Worm (Caenorhabditis elegans) whole organism, L3 larva: ENCODE results near the gene D1086.6.

Experiments
- ceh-28 ChIP-seq: fragments of 150-350 bp; optimal IDR thresholded peaks from 2 replicates; lab custom pipeline; 2014; ENCODE audit warnings: missing biosample characterization, missing genetic modification reagents, missing genetic modification characterization
- fkh-10 ChIP-seq: sonication (generic microtip); optimal IDR thresholded peaks from 2 replicates; lab custom pipeline; 2017; ENCODE audit warnings: missing biosample characterization, missing genetic modification reagents, missing genetic modification characterization
- fos-1 ChIP-seq: fragments of 150-350 bp; optimal IDR thresholded peaks from 2 replicates; lab custom pipeline; 2014; ENCODE audit warnings: missing biosample characterization, missing genetic modification characterization
- jun-1 ChIP-seq: fragments of 150-350 bp; optimal IDR thresholded peaks from 2 replicates; lab custom pipeline; 2014; ENCODE audit warnings: missing biosample characterization, missing genetic modification reagents, missing genetic modification characterization
- nhr-237 ChIP-seq: fragments of 150-350 bp; optimal IDR thresholded peaks from 2 replicates; lab custom pipeline; 2014; ENCODE audit warnings: missing biosample characterization, missing genetic modification characterization
- nhr-28 ChIP-seq: fragments of 150-350 bp; optimal IDR thresholded peaks from 2 replicates; lab custom pipeline; 2014; ENCODE audit warnings: missing biosample characterization, missing genetic modification characterization
- nhr-76 ChIP-seq: fragments of 150-350 bp; sonication (generic microtip); optimal IDR thresholded peaks from 5 replicates; lab custom pipeline; 2014; ENCODE audit warnings: missing biosample characterization, missing genetic modification characterization
- nhr-77 ChIP-seq: fragments of 150-350 bp; optimal IDR thresholded peaks from 2 replicates; lab custom pipeline; 2014; ENCODE audit warnings: missing biosample characterization, missing genetic modification characterization
- pha-4 ChIP-seq: fragments of 150-350 bp; optimal IDR thresholded peaks from 2 replicates; lab custom pipeline; 2014; ENCODE audit warnings: missing biosample characterization, missing genetic modification reagents, missing genetic modification characterization
- pqm-1 ChIP-seq: fragments of 150-350 bp; optimal IDR thresholded peaks from 2 replicates; lab custom pipeline; 2017; ENCODE audit warnings: missing biosample characterization, missing genetic modification characterization, inconsistent platforms
- skn-1 ChIP-seq: fragments of 150-350 bp; optimal IDR thresholded peaks from 2 replicates; lab custom pipeline; 2014; ENCODE audit warnings: missing biosample characterization, missing genetic modification characterization
- snpc-4 ChIP-seq: fragments of 150-350 bp; optimal IDR thresholded peaks from 2 replicates; lab custom pipeline; 2014; ENCODE audit warnings: missing biosample characterization, missing genetic modification characterization
- ztf-11 ChIP-seq: fragments of 150-350 bp; optimal IDR thresholded peaks from 2 replicates; lab custom pipeline; 2014; ENCODE audit warnings: missing biosample characterization, missing genetic modification characterization
- ztf-4 ChIP-seq: fragments of 150-350 bp; optimal IDR thresholded peaks from 2 replicates; lab custom pipeline; 2014; ENCODE audit warnings: missing biosample characterization, missing genetic modification characterization

DNA sequence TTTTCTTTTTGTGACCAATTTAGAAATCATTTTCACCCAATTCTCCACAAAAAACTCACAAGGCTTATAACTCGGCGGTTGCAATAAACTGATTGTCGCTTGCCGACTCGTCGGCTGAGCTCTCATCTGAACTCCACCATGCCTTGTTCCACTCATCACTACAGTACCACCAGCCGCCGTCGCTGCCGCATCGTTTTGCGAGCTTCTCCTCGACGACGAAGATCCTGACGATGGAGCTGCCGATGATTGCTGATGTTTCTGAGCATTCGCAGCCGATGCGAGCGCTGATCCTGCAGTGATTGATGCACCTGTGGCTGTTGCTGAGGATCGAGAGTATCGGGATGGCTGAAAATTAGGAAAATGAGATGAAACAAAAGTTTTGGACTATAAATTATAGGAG is 41.1 kb downstream of the D1086.6 start:
- no peak for TF ChIP-seq nhr-237 (tag; lab: Kevin White, UChicago)
- TF ChIP-seq nhr-28 (tag; lab: Kevin White, UChicago): no peak
- TF ChIP-seq ztf-4 (tag; lab: Kevin White, UChicago): no peak
- no peak for TF ChIP-seq pha-4
- TF ChIP-seq fkh-10: no peak
- no peak for TF ChIP-seq skn-1 (tag; lab: Kevin White, UChicago)
- no peak for TF ChIP-seq fos-1 (tag; lab: Kevin White, UChicago)
- no peak for TF ChIP-seq nhr-76 (tag; lab: Kevin White, UChicago)
- TF ChIP-seq jun-1 (tag; lab: Kevin White, UChicago): no peak
- TF ChIP-seq ztf-11 (tag; lab: Kevin White, UChicago): no peak
- no peak for TF ChIP-seq ceh-28 (tag; lab: Kevin White, UChicago)
- no peak for TF ChIP-seq nhr-77 (tag; lab: Kevin White, UChicago)
- no peak for TF ChIP-seq pqm-1 (tag; lab: Kevin White, UChicago)
- no peak for TF ChIP-seq snpc-4 (tag; lab: Kevin White, UChicago)
